Worm (Caenorhabditis elegans): ENCODE measurements around the gene T02H6.7.

Gene T02H6.7

DNA sequence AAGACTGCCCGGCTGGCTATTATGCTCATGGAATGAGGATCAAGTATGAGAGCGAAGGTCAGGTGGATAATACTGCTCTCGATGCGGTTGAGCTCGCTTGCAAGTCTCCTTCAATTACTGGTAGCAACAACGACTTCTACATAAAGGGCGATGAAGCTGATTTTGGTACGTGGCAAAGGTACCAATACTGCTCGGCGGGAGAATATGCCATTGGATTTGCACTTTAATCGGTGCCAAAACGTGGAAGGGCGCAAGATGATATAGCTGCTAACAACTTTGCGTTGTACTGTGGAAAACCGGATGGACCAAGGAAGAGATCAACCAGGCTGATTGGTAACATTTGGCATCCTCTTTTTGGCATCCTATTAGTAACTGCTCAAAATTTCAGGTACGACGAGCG is 14.6 kb upstream of the T02H6.7 start:
- no peak for TF ChIP-seq ceh-13 (GFP tag; optimal IDR thresholded peaks at IDR 0.05)
- no peak for TF ChIP-seq ets-7 (tag; optimal IDR thresholded peaks at IDR 0.05)
- TF ChIP-seq tra-4 (tag; optimal IDR thresholded peaks at IDR 0.05) = no peak
- no peak for TF ChIP-seq scrt-1 (GFP tag; IDR thresholded peaks at IDR 0.05)
- TF ChIP-seq pes-1 (GFP tag; IDR thresholded peaks at IDR 0.05) = no peak
- TF ChIP-seq tbx-11 (GFP tag; IDR thresholded peaks at IDR 0.05) = no peak
- TF ChIP-seq hnd-1 (tag; optimal IDR thresholded peaks at IDR 0.05) = no peak

DNA sequence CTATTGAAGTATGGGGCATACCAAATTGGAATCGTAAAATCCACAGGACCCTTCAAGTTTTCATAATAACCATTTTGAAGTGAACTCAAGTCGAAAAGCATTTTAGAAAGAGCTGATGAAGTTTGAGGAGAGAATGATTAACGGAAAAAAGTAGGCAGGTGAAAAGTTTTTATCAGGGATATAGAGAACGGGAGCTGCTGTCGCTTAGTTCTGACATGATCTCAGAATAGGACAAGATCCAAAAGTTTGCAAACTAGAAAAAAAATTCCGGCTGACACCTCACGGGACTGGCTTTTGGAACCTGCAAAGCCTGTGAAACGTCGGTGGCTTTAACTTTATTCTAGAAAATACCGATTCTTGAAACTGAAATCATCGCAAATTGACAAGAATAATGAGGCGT is 11.4 kb upstream of the T02H6.7 start, which contains the start of gene sri-46:
TSS of gene sri-46 (minus strand) at position 101 of the 400 bp plus-strand sequence.
- TF ChIP-seq flt-1 (GFP tag; IDR thresholded peaks at IDR 0.05) (no peak), ama-1 (optimal IDR thresholded peaks at IDR 0.05) (no peak), ets-7 (tag; optimal IDR thresholded peaks at IDR 0.05) (no peak), B0310.2 (tag; optimal IDR thresholded peaks at IDR 0.05) (no peak)

DNA sequence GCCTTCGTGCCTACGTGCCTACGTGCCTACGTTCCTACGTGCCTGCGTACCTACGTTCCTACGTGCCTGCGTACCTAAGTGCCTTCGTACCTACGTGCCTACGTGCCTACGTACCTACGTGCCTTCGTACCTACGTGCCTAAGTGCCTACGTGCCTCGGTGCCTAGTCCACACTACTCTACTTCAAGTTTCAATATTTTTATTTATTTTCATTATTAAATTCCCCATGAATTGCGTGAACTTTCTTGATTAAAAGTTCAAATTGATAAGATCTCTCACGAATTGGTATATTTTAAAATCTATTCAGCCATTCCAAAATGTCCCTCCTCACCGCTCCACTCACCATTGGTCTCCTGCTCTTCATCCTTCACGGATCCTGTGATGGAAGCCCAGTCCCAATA is 8.3 kb upstream of the T02H6.7 start, which contains the start of gene Y39F10C.3:
TSS of gene Y39F10C.3 (plus strand) at position 301 of the 400 bp plus-strand sequence.
- no peak for TF ChIP-seq tbx-37 (GFP tag; conservative IDR thresholded peaks at IDR 0.05)
- no peak for TF ChIP-seq flt-1 (GFP tag; IDR thresholded peaks at IDR 0.05)
- no peak for TF ChIP-seq pes-1 (GFP tag; IDR thresholded peaks at IDR 0.05)
- no peak for TF ChIP-seq ceh-13 (GFP tag; optimal IDR thresholded peaks at IDR 0.05)
- TF ChIP-seq hmg-4 (GFP tag; optimal IDR thresholded peaks at IDR 0.05) = no peak
- TF ChIP-seq F13C5.2 (tag; optimal IDR thresholded peaks at IDR 0.05) = no peak
- no peak for TF ChIP-seq tra-4 (tag; optimal IDR thresholded peaks at IDR 0.05)
- TF ChIP-seq B0310.2 (tag; optimal IDR thresholded peaks at IDR 0.05) = no peak
- TF ChIP-seq ama-1 (optimal IDR thresholded peaks at IDR 0.05) = no peak
- no peak for TF ChIP-seq hmbx-1 (tag; optimal IDR thresholded peaks at IDR 0.05)
- no peak for TF ChIP-seq scrt-1 (GFP tag; IDR thresholded peaks at IDR 0.05)
- no peak for TF ChIP-seq sea-1 (GFP tag; conservative IDR thresholded peaks at IDR 0.05)
- TF ChIP-seq ets-7 (tag; optimal IDR thresholded peaks at IDR 0.05) = no peak
- no peak for TF ChIP-seq hnd-1 (tag; optimal IDR thresholded peaks at IDR 0.05)
- TF ChIP-seq aly-1 (tag; optimal IDR thresholded peaks at IDR 0.05) = no peak
- TF ChIP-seq tbx-11 (GFP tag; IDR thresholded peaks at IDR 0.05) = no peak
- TF ChIP-seq ceh-36 (tag; optimal IDR thresholded peaks at IDR 0.05) = no peak

ce11 chrII:675303-675702 is 7.1 kb upstream of the T02H6.7 start, which contains the start of gene Y39F10C.1:
Gene Y39F10C.1, plus strand, starts transcription at chrII:675603.
- no peak for TF ChIP-seq sea-1 (GFP tag; conservative IDR thresholded peaks at IDR 0.05)
- no peak for TF ChIP-seq pes-1 (GFP tag; IDR thresholded peaks at IDR 0.05)
- no peak for TF ChIP-seq flt-1 (GFP tag; IDR thresholded peaks at IDR 0.05)
- no peak for TF ChIP-seq ama-1 (optimal IDR thresholded peaks at IDR 0.05)
- TF ChIP-seq tra-4 (tag; optimal IDR thresholded peaks at IDR 0.05) = no peak
- no peak for TF ChIP-seq tbx-11 (GFP tag; IDR thresholded peaks at IDR 0.05)
- no peak for TF ChIP-seq ceh-13 (GFP tag; optimal IDR thresholded peaks at IDR 0.05)
- TF ChIP-seq B0310.2 (tag; optimal IDR thresholded peaks at IDR 0.05) = no peak
- TF ChIP-seq aly-1 (tag; optimal IDR thresholded peaks at IDR 0.05) = no peak
- no peak for TF ChIP-seq ceh-36 (tag; optimal IDR thresholded peaks at IDR 0.05)
- no peak for TF ChIP-seq F13C5.2 (tag; optimal IDR thresholded peaks at IDR 0.05)
- no peak for TF ChIP-seq hmg-4 (GFP tag; optimal IDR thresholded peaks at IDR 0.05)
- TF ChIP-seq scrt-1 (GFP tag; IDR thresholded peaks at IDR 0.05) = no peak
- TF ChIP-seq hnd-1 (tag; optimal IDR thresholded peaks at IDR 0.05) = no peak
- no peak for TF ChIP-seq hmbx-1 (tag; optimal IDR thresholded peaks at IDR 0.05)
- TF ChIP-seq ets-7 (tag; optimal IDR thresholded peaks at IDR 0.05) = no peak
- no peak for TF ChIP-seq tbx-37 (GFP tag; conservative IDR thresholded peaks at IDR 0.05)

DNA sequence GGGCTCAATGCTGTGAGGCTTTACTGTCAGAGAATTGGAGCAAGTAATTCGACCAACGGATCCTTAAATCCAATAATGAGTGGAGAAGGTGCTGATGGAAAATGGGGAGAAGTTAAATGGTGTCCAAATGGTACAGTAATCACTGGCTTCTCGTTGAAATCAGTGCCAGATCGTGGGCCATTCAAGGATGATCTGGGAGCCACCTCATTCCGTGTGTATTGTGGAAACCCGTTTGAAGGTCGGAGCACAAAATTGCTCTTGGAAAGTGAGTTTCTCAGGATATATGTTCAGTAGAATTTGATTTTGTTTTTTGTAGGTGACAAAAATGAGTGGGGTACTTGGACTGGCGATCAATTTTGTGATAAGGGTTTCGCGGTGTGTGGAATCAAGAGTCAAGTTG is 6.6 kb upstream of the T02H6.7 start:
- TF ChIP-seq ceh-36 (tag; optimal IDR thresholded peaks at IDR 0.05) = no peak
- no peak for TF ChIP-seq tbx-37 (GFP tag; conservative IDR thresholded peaks at IDR 0.05)
- TF ChIP-seq B0310.2 (tag; optimal IDR thresholded peaks at IDR 0.05) = no peak
- TF ChIP-seq tra-4 (tag; optimal IDR thresholded peaks at IDR 0.05) = no peak
- TF ChIP-seq ama-1 (optimal IDR thresholded peaks at IDR 0.05) = no peak
- TF ChIP-seq hmg-4 (GFP tag; optimal IDR thresholded peaks at IDR 0.05) = no peak
- TF ChIP-seq tbx-11 (GFP tag; IDR thresholded peaks at IDR 0.05) = no peak
- no peak for TF ChIP-seq hnd-1 (tag; optimal IDR thresholded peaks at IDR 0.05)
- no peak for TF ChIP-seq sea-1 (GFP tag; conservative IDR thresholded peaks at IDR 0.05)
- TF ChIP-seq hmbx-1 (tag; optimal IDR thresholded peaks at IDR 0.05) = no peak
- TF ChIP-seq ets-7 (tag; optimal IDR thresholded peaks at IDR 0.05) = no peak
- TF ChIP-seq ceh-13 (GFP tag; optimal IDR thresholded peaks at IDR 0.05) = no peak
- TF ChIP-seq aly-1 (tag; optimal IDR thresholded peaks at IDR 0.05) = no peak
- no peak for TF ChIP-seq F13C5.2 (tag; optimal IDR thresholded peaks at IDR 0.05)
- no peak for TF ChIP-seq flt-1 (GFP tag; IDR thresholded peaks at IDR 0.05)
- TF ChIP-seq pes-1 (GFP tag; IDR thresholded peaks at IDR 0.05) = no peak
- TF ChIP-seq scrt-1 (GFP tag; IDR thresholded peaks at IDR 0.05) = no peak

DNA sequence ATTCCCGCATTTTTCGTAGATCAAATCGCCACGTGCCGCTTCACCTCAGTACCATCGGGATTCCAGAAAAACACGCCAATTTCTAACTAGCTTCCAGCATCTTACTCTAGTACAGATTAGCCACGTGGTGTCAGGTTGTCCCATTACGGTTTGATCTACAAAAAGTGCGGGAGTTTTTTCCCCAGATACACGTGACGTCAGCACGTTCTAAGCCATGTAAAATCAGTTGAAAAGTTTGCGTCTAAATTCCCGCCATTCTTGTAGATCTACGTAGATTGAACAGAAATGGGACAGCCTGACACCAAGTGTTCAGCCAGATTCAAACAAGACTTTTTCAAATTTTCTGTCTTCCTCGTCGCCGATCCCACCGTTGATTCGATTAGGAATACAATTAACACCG is 3.8 kb upstream of the T02H6.7 start, which contains the start of gene T02H6.9:
TSS of gene T02H6.9 (plus strand) at position 301 of the 400 bp plus-strand sequence.
- TF ChIP-seq flt-1 (GFP tag; IDR thresholded peaks at IDR 0.05) (no peak), ceh-13 (GFP tag; optimal IDR thresholded peaks at IDR 0.05) (no peak), scrt-1 (GFP tag; IDR thresholded peaks at IDR 0.05) (no peak), tbx-11 (GFP tag; IDR thresholded peaks at IDR 0.05) (no peak), F13C5.2 (tag; optimal IDR thresholded peaks at IDR 0.05) (no peak), hnd-1 (tag; optimal IDR thresholded peaks at IDR 0.05) (no peak), tra-4 (tag; optimal IDR thresholded peaks at IDR 0.05) (no peak), ets-7 (tag; optimal IDR thresholded peaks at IDR 0.05) (no peak), tbx-37 (GFP tag; conservative IDR thresholded peaks at IDR 0.05) (no peak)

ce11 chrII:680612-681011 is 1.8 kb upstream of the T02H6.7 start, which contains the start of the genes T02H6.10 and T02H6.8:
Gene T02H6.10, minus strand, starts transcription at chrII:680712.
Gene T02H6.8, plus strand, starts transcription at chrII:680832.
- TF ChIP-seq tbx-37 (GFP tag; conservative IDR thresholded peaks at IDR 0.05) (no peak), B0310.2 (tag; optimal IDR thresholded peaks at IDR 0.05) (no peak), F13C5.2 (tag; optimal IDR thresholded peaks at IDR 0.05) (no peak), pes-1 (GFP tag; IDR thresholded peaks at IDR 0.05) (no peak), tbx-11 (GFP tag; IDR thresholded peaks at IDR 0.05) (no peak), ceh-36 (tag; optimal IDR thresholded peaks at IDR 0.05) (no peak), ama-1 (optimal IDR thresholded peaks at IDR 0.05) (no peak)

Data from whole organism, early embryonic.